Fruit fly (Drosophila melanogaster): ENCODE results near the gene YL-1.
A peak's percentile ranks its signal among the peaks of the same experiment; 100 is the strongest.

YL-1 gene

dm6 chr2L:10989162-10989561 is 18.9 kb downstream of the YL-1 start, which contains the start of gene TTLL4A (continued):
- TF ChIP-seq so (GFP tag; IDR thresholded peaks at IDR 0.05): no peak
- TF ChIP-seq CG12391 (tag; optimal IDR thresholded peaks at IDR 0.05): no peak
- TF ChIP-seq CG11504 (tag; optimal IDR thresholded peaks at IDR 0.05): no peak
- TF ChIP-seq Dfd (GFP tag; optimal IDR thresholded peaks at IDR 0.05): no peak
- TF ChIP-seq vnd (GFP tag; IDR thresholded peaks at IDR 0.05; ENCODE audit: partially characterized antibody): peak; percentile 97
- TF ChIP-seq Sin3A (optimal IDR thresholded peaks at IDR 0.05): peak; percentile 39
- TF ChIP-seq CG12236 (GFP tag; optimal IDR thresholded peaks at IDR 0.05): no peak
- TF ChIP-seq Elba2 (GFP tag; optimal IDR thresholded peaks at IDR 0.05): no peak
- TF ChIP-seq CG10274 (GFP tag; optimal IDR thresholded peaks at IDR 0.05): no peak
- TF ChIP-seq salm (tag; optimal IDR thresholded peaks at IDR 0.05): no peak
- TF ChIP-seq al (GFP tag; IDR thresholded peaks at IDR 0.05): no peak
- TF ChIP-seq ftz-f1 (GFP tag; optimal IDR thresholded peaks at IDR 0.05): peak; percentile 76
- TF ChIP-seq twi (tag; optimal IDR thresholded peaks at IDR 0.05): no peak
- TF ChIP-seq CG10321 (GFP tag; IDR thresholded peaks at IDR 0.05): no peak
- no peak for TF ChIP-seq CG15269 (tag; optimal IDR thresholded peaks at IDR 0.05)
- no peak for TF ChIP-seq Xbp1 (GFP tag; optimal IDR thresholded peaks at IDR 0.05)
- no peak for TF ChIP-seq CG34376 (GFP tag; optimal IDR thresholded peaks at IDR 0.05)
- no peak for TF ChIP-seq mam (GFP tag; optimal IDR thresholded peaks at IDR 0.05)
- no peak for TF ChIP-seq CG2199 (GFP tag; IDR thresholded peaks at IDR 0.05)
- TF ChIP-seq HLHmδ (GFP tag; optimal IDR thresholded peaks at IDR 0.05): no peak
- TF ChIP-seq Doc3 (GFP tag; IDR thresholded peaks at IDR 0.05; ENCODE audit: partially characterized antibody): peak; percentile 97
- no peak for TF ChIP-seq gsb-n (tag; optimal IDR thresholded peaks at IDR 0.05)
- no peak for TF ChIP-seq klu (GFP tag; IDR thresholded peaks at IDR 0.05)
- no peak for TF ChIP-seq CG2202 (tag; optimal IDR thresholded peaks at IDR 0.05)
- TF ChIP-seq CG12769 (tag; optimal IDR thresholded peaks at IDR 0.05): no peak
- TF ChIP-seq CG4820 (GFP tag; optimal IDR thresholded peaks at IDR 0.05): no peak
- TF ChIP-seq ase (GFP tag; IDR thresholded peaks at IDR 0.05): no peak
- peak; percentile 99 for TF ChIP-seq CG6791 (GFP tag; IDR thresholded peaks at IDR 0.05; ENCODE audit: partially characterized antibody)
- TF ChIP-seq dati (GFP tag; IDR thresholded peaks at IDR 0.05): no peak
- TF ChIP-seq HHEX (GFP tag; optimal IDR thresholded peaks at IDR 0.05): no peak
- TF ChIP-seq btn (GFP tag; optimal IDR thresholded peaks at IDR 0.05): no peak
- TF ChIP-seq CG1792 (GFP tag; optimal IDR thresholded peaks at IDR 0.05): peak; percentile 3
- TF ChIP-seq prd (optimal IDR thresholded peaks at IDR 0.05): no peak
- no peak for TF ChIP-seq prd (GFP tag; IDR thresholded peaks at IDR 0.05)
- TF ChIP-seq tna (GFP tag; IDR thresholded peaks at IDR 0.05; ENCODE audit: partially characterized antibody): peak; percentile 96
- TF ChIP-seq Scr (GFP tag; IDR thresholded peaks at IDR 0.05; ENCODE audit: partially characterized antibody): peak; percentile 98
- no peak for TF ChIP-seq caup (GFP tag; optimal IDR thresholded peaks at IDR 0.05; ENCODE audit: severe bottlenecking)
- TF ChIP-seq YL-1 (GFP tag; optimal IDR thresholded peaks at IDR 0.05): peak; percentile 87
- TF ChIP-seq pzg (GFP tag; optimal IDR thresholded peaks at IDR 0.05): peak; percentile 85
- no peak for TF ChIP-seq scrt (GFP tag; optimal IDR thresholded peaks at IDR 0.05)
- TF ChIP-seq her (GFP tag; optimal IDR thresholded peaks at IDR 0.05): no peak
- TF ChIP-seq Abd-B (GFP tag; optimal IDR thresholded peaks at IDR 0.05): no peak
- TF ChIP-seq Drgx (GFP tag; IDR thresholded peaks at IDR 0.05): no peak
- TF ChIP-seq CG8388 (GFP tag; optimal IDR thresholded peaks at IDR 0.05): no peak
- no peak for TF ChIP-seq p53 (GFP tag; optimal IDR thresholded peaks at IDR 0.05)
- TF ChIP-seq row (GFP tag; IDR thresholded peaks at IDR 0.05): peak; percentile 86; the same call in 2 of the 3 replicates
- no peak for TF ChIP-seq ATbp (GFP tag; optimal IDR thresholded peaks at IDR 0.05)
- TF ChIP-seq stwl (tag; optimal IDR thresholded peaks at IDR 0.05): peak; percentile 62
- TF ChIP-seq CG42726 (GFP tag; IDR thresholded peaks at IDR 0.05; ENCODE audit: partially characterized antibody): peak; percentile 99
- TF ChIP-seq Nf-YB (GFP tag; optimal IDR thresholded peaks at IDR 0.05): no peak
- no peak for TF ChIP-seq gt (GFP tag; IDR thresholded peaks at IDR 0.05)
